Fruit fly (Drosophila melanogaster): ENCODE results near the gene CG32006.
A peak's percentile ranks its signal among the peaks of the same experiment; 100 is the strongest.

dm6 chr4:135953-136352 is 14.6 kb upstream of the CG32006 start:
- TF ChIP-seq CG5204 (GFP tag; optimal IDR thresholded peaks at IDR 0.05) = no peak
- no peak for TF ChIP-seq CG11617 (GFP tag; optimal IDR thresholded peaks at IDR 0.05)
- no peak for TF ChIP-seq kay (GFP tag; ENCODE audit: borderline replicate concordance)
- TF ChIP-seq CG7045 (GFP tag; optimal IDR thresholded peaks at IDR 0.05) = no peak
- no peak for TF ChIP-seq CG7101 (tag; optimal IDR thresholded peaks at IDR 0.05)
- TF ChIP-seq tj (GFP tag; optimal IDR thresholded peaks at IDR 0.05) = peak; percentile 23
- TF ChIP-seq CG1620 (GFP tag; optimal IDR thresholded peaks at IDR 0.05) = no peak
